Fruit fly (Drosophila melanogaster): ENCODE measurements around the gene lectin-22C.

Gene lectin-22C

DNA sequence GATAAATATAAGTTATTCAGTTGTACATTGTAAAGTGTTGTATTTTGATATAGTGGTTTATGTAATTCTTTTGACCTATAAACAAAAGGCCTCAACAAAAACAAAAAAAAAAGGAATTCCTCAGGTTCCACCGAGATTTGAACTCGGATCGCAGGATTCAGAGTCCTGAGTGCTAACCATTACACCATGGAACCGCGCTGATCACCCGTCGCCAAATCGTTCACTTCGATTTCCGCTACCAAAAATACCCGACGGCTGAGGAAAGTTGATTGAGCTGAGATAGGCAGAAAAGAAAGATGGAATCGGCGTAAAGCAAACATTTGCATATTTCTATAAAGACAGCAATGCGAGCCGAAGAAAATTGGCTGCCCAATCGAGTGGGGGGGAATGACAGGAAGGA, 24.0 kb downstream of the lectin-22C start (continued):
- TF ChIP-seq CG42726 (GFP tag; IDR thresholded peaks at IDR 0.05; ENCODE audit: partially characterized antibody) (peak; percentile 58), bbx (GFP tag; IDR thresholded peaks at IDR 0.05; ENCODE audit: partially characterized antibody) (peak; percentile 68; the same call in 1 of the 2 replicates), CG12659 (GFP tag; optimal IDR thresholded peaks at IDR 0.05) (no peak), mld (GFP tag; IDR thresholded peaks at IDR 0.05; ENCODE audit: partially characterized antibody) (0 out of 3 replicates have a peak, but pooled peaks have one; percentile 66), CG12071 (GFP tag; optimal IDR thresholded peaks at IDR 0.05) (no peak), CG12236 (GFP tag; optimal IDR thresholded peaks at IDR 0.05) (no peak), Dad (GFP tag; optimal IDR thresholded peaks at IDR 0.05) (no peak)

DNA sequence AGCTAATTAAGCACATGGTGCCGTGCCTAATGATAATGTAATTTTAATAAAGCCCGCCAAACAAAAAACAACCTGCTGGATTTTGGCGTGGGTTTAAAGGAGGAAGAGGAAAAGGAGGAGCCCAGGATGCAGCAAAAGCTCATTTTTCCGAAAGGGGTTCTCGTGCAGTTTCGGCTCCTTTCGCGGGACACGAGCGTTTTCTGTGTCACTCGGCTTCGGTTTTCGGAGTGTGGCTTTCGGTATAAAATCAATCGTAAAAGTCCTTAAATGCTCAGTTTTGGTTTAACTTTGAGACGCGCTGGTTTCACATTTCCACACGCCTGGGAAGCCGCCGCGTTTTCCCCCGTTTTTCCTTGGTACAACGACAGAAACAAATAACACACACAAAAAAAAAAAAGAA, 25.6 kb downstream of the lectin-22C start:
- TF ChIP-seq CG33213 (GFP tag; optimal IDR thresholded peaks at IDR 0.05) = no peak
- TF ChIP-seq onecut (GFP tag; IDR thresholded peaks at IDR 0.05) = peak; percentile 18; the same call in 1 of the 2 replicates
- peak; percentile 62 for TF ChIP-seq scrt (GFP tag; optimal IDR thresholded peaks at IDR 0.05)
- 0 out of 2 replicates have a peak, but pooled peaks have one; percentile 14 for TF ChIP-seq NFAT (GFP tag; IDR thresholded peaks at IDR 0.05)
- TF ChIP-seq lab (GFP tag; optimal IDR thresholded peaks at IDR 0.05) = no peak
- TF ChIP-seq CG30020 (tag; optimal IDR thresholded peaks at IDR 0.05) = no peak
- no peak for TF ChIP-seq GATAe (GFP tag; conservative IDR thresholded peaks at IDR 0.05)
- peak; percentile 94 for TF ChIP-seq Deaf1 (tag; optimal IDR thresholded peaks at IDR 0.05)
- TF ChIP-seq CG11504 (tag; optimal IDR thresholded peaks at IDR 0.05) = no peak
- TF ChIP-seq CG15011 (GFP tag; optimal IDR thresholded peaks at IDR 0.05) = no peak
- no peak for TF ChIP-seq kni (GFP tag; optimal IDR thresholded peaks at IDR 0.05)
- no peak for TF ChIP-seq CrebB (tag; optimal IDR thresholded peaks at IDR 0.05)
- no peak for TF ChIP-seq maf-S (GFP tag; optimal IDR thresholded peaks at IDR 0.05)
- TF ChIP-seq CG17328 (GFP tag; IDR thresholded peaks at IDR 0.05) = 0 out of 2 replicates have a peak, but pooled peaks have one; percentile 11

DNA sequence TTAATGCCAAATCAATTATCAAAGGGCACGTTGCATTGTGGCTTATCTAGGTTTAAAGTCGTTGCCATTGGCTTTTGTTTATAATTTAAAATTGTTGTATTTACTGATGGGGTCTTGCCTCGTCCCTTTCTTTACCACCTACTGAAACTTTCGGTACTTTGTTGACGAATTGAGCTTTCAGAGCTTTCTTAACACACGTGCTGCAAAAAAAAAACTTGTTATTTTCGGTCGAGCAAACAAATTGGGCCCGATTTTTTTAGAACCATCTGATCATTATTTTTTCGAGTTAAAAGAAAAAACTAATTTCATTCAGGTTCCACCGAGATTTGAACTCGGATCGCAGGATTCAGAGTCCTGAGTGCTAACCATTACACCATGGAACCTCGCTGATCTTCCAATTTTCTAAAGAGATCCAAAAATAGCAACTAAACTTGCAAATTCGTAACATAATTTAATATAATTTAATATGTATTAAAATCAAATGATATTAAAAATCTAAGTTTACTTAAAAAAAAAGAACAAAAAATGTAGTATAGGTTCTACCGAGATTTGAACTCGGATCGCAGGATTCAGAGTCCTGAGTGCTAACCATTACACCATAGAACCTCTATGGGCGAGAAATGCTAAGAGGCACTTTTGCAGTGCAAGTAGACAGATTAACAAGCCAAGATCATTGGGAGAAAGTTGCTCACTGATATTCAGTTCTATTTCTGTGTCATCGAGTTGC, 26.6 kb downstream of the lectin-22C start:
- TF ChIP-seq dimm (GFP tag; IDR thresholded peaks at IDR 0.05) (no peak), CG10274 (GFP tag; optimal IDR thresholded peaks at IDR 0.05) (no peak), Dip2 (GFP tag; IDR thresholded peaks at IDR 0.05) (no peak), p53 (GFP tag; optimal IDR thresholded peaks at IDR 0.05) (no peak), Sry-β (GFP tag; optimal IDR thresholded peaks at IDR 0.05) (no peak), CG5953 (GFP tag; IDR thresholded peaks at IDR 0.05) (no peak), ato (GFP tag; IDR thresholded peaks at IDR 0.05; ENCODE audit: partially characterized antibody) (peak; percentile 80), vvl (GFP tag; IDR thresholded peaks at IDR 0.05) (0 out of 2 replicates have a peak, but pooled peaks have one; percentile 17), Xrp1 (GFP tag; IDR thresholded peaks at IDR 0.05) (no peak), NfI (GFP tag; optimal IDR thresholded peaks at IDR 0.05) (no peak), Doc3 (GFP tag; IDR thresholded peaks at IDR 0.05; ENCODE audit: partially characterized antibody) (0 out of 3 replicates have a peak, but pooled peaks have one; percentile 27), amos (GFP tag; IDR thresholded peaks at IDR 0.05; ENCODE audit: partially characterized antibody) (peak; percentile 85), hkb (optimal IDR thresholded peaks at IDR 0.05) (no peak), hkb (GFP tag; IDR thresholded peaks at IDR 0.05) (0 out of 2 replicates have a peak, but pooled peaks have one; percentile 12), C15 (GFP tag; IDR thresholded peaks at IDR 0.05) (no peak), sob (GFP tag; IDR thresholded peaks at IDR 0.05) (no peak), CG15601 (tag; optimal IDR thresholded peaks at IDR 0.05) (no peak), CG10267 (tag; optimal IDR thresholded peaks at IDR 0.05) (peak; percentile 2), CG17829 (tag; optimal IDR thresholded peaks at IDR 0.05) (no peak), cwo (GFP tag; optimal IDR thresholded peaks at IDR 0.05) (peak; percentile 92), CG10979 (tag; optimal IDR thresholded peaks at IDR 0.05) (no peak), CG3995 (GFP tag; optimal IDR thresholded peaks at IDR 0.05) (no peak), BEAF-32 (GFP tag; optimal IDR thresholded peaks at IDR 0.05) (no peak), CG16863 (GFP tag; optimal IDR thresholded peaks at IDR 0.05) (no peak), CG30020 (tag; optimal IDR thresholded peaks at IDR 0.05) (no peak), Jarid2 (GFP tag; optimal IDR thresholded peaks at IDR 0.05) (no peak)
